Fruit fly (Drosophila melanogaster) S2 (cell line): Measurements from ENCODE around the gene Rpn10.

Experiments
- CG8478 ChIP-seq: fragments of >200 bp; optimal IDR thresholded peaks from 2 replicates; lab custom pipeline; 2018
- CTCF ChIP-seq, 2 experiments: fragments of >200 bp; optimal IDR thresholded peaks; 2 replicates each; lab custom pipeline; 2018

DNA sequence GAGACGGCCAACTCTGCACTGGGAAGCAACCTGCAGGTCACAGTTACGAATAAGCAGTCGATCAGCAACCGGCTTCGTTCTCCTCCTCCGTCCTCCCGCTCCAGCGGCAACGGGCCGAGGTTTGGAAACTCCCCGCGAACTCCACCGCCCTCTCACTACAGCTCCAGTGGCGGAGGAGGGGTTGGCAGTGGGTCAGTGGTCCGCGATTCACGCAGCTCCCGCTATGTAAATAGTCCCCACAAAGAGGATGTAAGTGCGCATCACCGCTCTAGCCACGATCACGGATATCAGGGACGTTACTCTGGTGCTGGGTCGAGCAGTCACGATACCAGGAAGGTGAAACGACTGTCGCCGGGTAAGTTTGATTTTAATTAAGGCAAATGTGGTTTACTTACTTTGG is 18.5 kb upstream of the Rpn10 start:
- no peak for TF ChIP-seq CTCF (optimal IDR thresholded peaks at IDR 0.05; lab: Kevin White, UChicago)
- no peak for TF ChIP-seq CG8478 (lab: Kevin White, UChicago)
